Fruit fly (Drosophila melanogaster): ENCODE measurements around the gene Prp40.
A peak's percentile ranks its signal among the peaks of the same experiment; 100 is the strongest.

The Prp40 gene

dm6 chr2L:3058772-3059623, 36.0 kb downstream of the Prp40 start (continued):
- TF ChIP-seq CG10267 (tag; optimal IDR thresholded peaks at IDR 0.05) (no peak), lilli (GFP tag; optimal IDR thresholded peaks at IDR 0.05) (peak; percentile 64), ham (GFP tag; IDR thresholded peaks at IDR 0.05) (no peak), CG6654 (GFP tag; optimal IDR thresholded peaks at IDR 0.05) (no peak), CG33557 (GFP tag; optimal IDR thresholded peaks at IDR 0.05) (no peak), ab (GFP tag; optimal IDR thresholded peaks at IDR 0.05) (no peak), Oaz (GFP tag; IDR thresholded peaks at IDR 0.05) (no peak), Drgx (GFP tag; IDR thresholded peaks at IDR 0.05) (0 out of 2 replicates have a peak, but pooled peaks have one; percentile 40), gsb (GFP tag; IDR thresholded peaks at IDR 0.05) (no peak), MTF-1 (GFP tag; optimal IDR thresholded peaks at IDR 0.05; ENCODE audit: borderline replicate concordance) (no peak), CG3163 (GFP tag; optimal IDR thresholded peaks at IDR 0.05) (no peak), CG4617 (GFP tag; optimal IDR thresholded peaks at IDR 0.05; ENCODE audit: borderline replicate concordance) (no peak), gce (GFP tag; IDR thresholded peaks at IDR 0.05) (no peak), odd (GFP tag; optimal IDR thresholded peaks at IDR 0.05) (no peak), Atf6 (GFP tag; IDR thresholded peaks at IDR 0.05) (peak; percentile 62), CG12659 (GFP tag; optimal IDR thresholded peaks at IDR 0.05) (peak; percentile 45), CG32767 (GFP tag; IDR thresholded peaks at IDR 0.05) (no peak; the same call in 1 of the 2 replicates), NfI (GFP tag; optimal IDR thresholded peaks at IDR 0.05) (peak; percentile 3), Sry-β (GFP tag; optimal IDR thresholded peaks at IDR 0.05) (no peak), CG9876 (GFP tag; optimal IDR thresholded peaks at IDR 0.05) (peak; percentile 3), CG7928 (GFP tag; optimal IDR thresholded peaks at IDR 0.05) (no peak), Xrp1 (GFP tag; IDR thresholded peaks at IDR 0.05) (peak; percentile 47), CG5953 (GFP tag; IDR thresholded peaks at IDR 0.05) (no peak), cad (GFP tag; optimal IDR thresholded peaks at IDR 0.05) (no peak), CG11560 (tag; IDR thresholded peaks at IDR 0.05) (no peak), grn (GFP tag; optimal IDR thresholded peaks at IDR 0.05) (no peak), h (optimal IDR thresholded peaks at IDR 0.05) (no peak), jing (GFP tag; optimal IDR thresholded peaks at IDR 0.05) (no peak), fd96Cb (tag; optimal IDR thresholded peaks at IDR 0.05) (no peak), en (GFP tag; optimal IDR thresholded peaks at IDR 0.05) (no peak), CG4360 (GFP tag; IDR thresholded peaks at IDR 0.05) (no peak), disco-r (GFP tag; optimal IDR thresholded peaks at IDR 0.05) (no peak), nerfin-1 (tag; optimal IDR thresholded peaks at IDR 0.05) (no peak), CG11093 (GFP tag; IDR thresholded peaks at IDR 0.05) (no peak), Dll (GFP tag; IDR thresholded peaks at IDR 0.05; ENCODE audit: partially characterized antibody) (no peak), gcm (GFP tag; optimal IDR thresholded peaks at IDR 0.05) (no peak), tna (GFP tag; IDR thresholded peaks at IDR 0.05; ENCODE audit: partially characterized antibody) (no peak), so (GFP tag; IDR thresholded peaks at IDR 0.05) (no peak), CG12071 (GFP tag; optimal IDR thresholded peaks at IDR 0.05) (peak; percentile 25), her (GFP tag; optimal IDR thresholded peaks at IDR 0.05) (no peak), usp (GFP tag; optimal IDR thresholded peaks at IDR 0.05) (no peak), CG2202 (tag; optimal IDR thresholded peaks at IDR 0.05) (no peak), D19B (GFP tag; optimal IDR thresholded peaks at IDR 0.05) (no peak), CG33213 (GFP tag; optimal IDR thresholded peaks at IDR 0.05) (no peak), CG11456 (GFP tag; IDR thresholded peaks at IDR 0.05) (no peak), amos (GFP tag; IDR thresholded peaks at IDR 0.05; ENCODE audit: partially characterized antibody) (no peak), CG12769 (tag; optimal IDR thresholded peaks at IDR 0.05) (no peak), tin (GFP tag; optimal IDR thresholded peaks at IDR 0.05) (no peak), z (GFP tag; IDR thresholded peaks at IDR 0.05) (no peak), rib (GFP tag; IDR thresholded peaks at IDR 0.05) (peak; percentile 16; the same call in 1 of the 2 replicates)
